Fruit fly (Drosophila melanogaster) whole organism, prepupa: ENCODE data around the gene Mpp6.

Source experiments
- CG10669 ChIP-seq: fragments of 200-800 bp; sonication (Bioruptor generic); optimal IDR thresholded peaks from 3 replicates; lab custom pipeline; 2018; ENCODE audit warnings: missing biosample characterization, mild to moderate bottlenecking, missing genetic modification characterization, moderate library complexity
- CG11294 ChIP-seq: fragments of 200-800 bp; sonication (Bioruptor generic); IDR thresholded peaks from 2 replicates; pipeline ENCODE4 v1.3.6; 2022; ENCODE audit warnings: missing biosample characterization, missing genetic modification characterization
- CG11902 ChIP-seq: fragments of 200-800 bp; sonication (Bioruptor generic); optimal IDR thresholded peaks from 3 replicates; lab custom pipeline; 2016; ENCODE audit warnings: missing biosample characterization, missing genetic modification characterization
- CG15336 ChIP-seq: fragments of 200-800 bp; sonication (Bioruptor generic); IDR thresholded peaks from 2 replicates; pipeline ENCODE4 v1.3.6; 2022; ENCODE audit warnings: missing biosample characterization, missing genetic modification characterization
- CG1621 ChIP-seq: fragments of 200-800 bp; sonication (Bioruptor generic); optimal IDR thresholded peaks from 3 replicates; lab custom pipeline; 2018; ENCODE audit warnings: missing biosample characterization, mild to moderate bottlenecking, missing genetic modification characterization
- CG32006 ChIP-seq: fragments of 200-800 bp; sonication (Bioruptor generic); optimal IDR thresholded peaks from 3 replicates; lab custom pipeline; 2017; ENCODE audit warnings: missing biosample characterization, mild to moderate bottlenecking, missing genetic modification characterization
- CG3919 ChIP-seq: fragments of 200-800 bp; sonication (Bioruptor generic); optimal IDR thresholded peaks from 3 replicates; lab custom pipeline; 2016; ENCODE audit warnings: missing biosample characterization, missing genetic modification characterization
- CG6163 ChIP-seq: fragments of 200-800 bp; sonication (Bioruptor generic); IDR thresholded peaks from 3 replicates; pipeline ENCODE4 v1.3.6; 2022; ENCODE audit warnings: missing biosample characterization, missing genetic modification characterization
- CG6792 ChIP-seq: fragments of 200-800 bp; sonication (Bioruptor generic); optimal IDR thresholded peaks from 3 replicates; lab custom pipeline; 2016; ENCODE audit warnings: missing biosample characterization, missing genetic modification characterization
- CG6854 ChIP-seq: fragments of 200-800 bp; sonication (Bioruptor generic); optimal IDR thresholded peaks from 2 replicates; lab custom pipeline; 2017; ENCODE audit warnings: missing biosample characterization, mild to moderate bottlenecking, missing genetic modification characterization
- CG8632 ChIP-seq: fragments of 200-800 bp; sonication (Bioruptor generic); optimal IDR thresholded peaks from 3 replicates; lab custom pipeline; 2016; ENCODE audit warnings: missing biosample characterization, missing genetic modification characterization
- CG9139 ChIP-seq: fragments of 200-800 bp; sonication (Bioruptor generic); optimal IDR thresholded peaks from 3 replicates; lab custom pipeline; 2017; ENCODE audit warnings: missing biosample characterization, mild to moderate bottlenecking, missing genetic modification characterization
- Eip75B ChIP-seq: fragments of 200-800 bp; sonication (Bioruptor generic); optimal IDR thresholded peaks from 3 replicates; lab custom pipeline; 2016; ENCODE audit warnings: missing biosample characterization, missing genetic modification characterization
- Ets96B ChIP-seq: fragments of 200-800 bp; optimal IDR thresholded peaks from 2 replicates; lab custom pipeline; 2019; ENCODE audit warnings: missing biosample characterization, mild to moderate bottlenecking, missing genetic modification characterization, moderate library complexity
- Gug ChIP-seq: fragments of 200-800 bp; sonication (Bioruptor generic); IDR thresholded peaks from 2 replicates; pipeline ENCODE4 v1.3.6; 2022; ENCODE audit warnings: missing biosample characterization, missing genetic modification characterization
- Lpt ChIP-seq: fragments of 200-800 bp; sonication (Bioruptor generic); optimal IDR thresholded peaks from 3 replicates; lab custom pipeline; 2016; ENCODE audit warnings: missing biosample characterization, missing genetic modification characterization
- OdsH ChIP-seq: fragments of 200-800 bp; sonication (Bioruptor generic); optimal IDR thresholded peaks from 3 replicates; lab custom pipeline; 2016; ENCODE audit warnings: missing biosample characterization, missing genetic modification characterization
- Smox ChIP-seq: fragments of 200-800 bp; sonication (Bioruptor generic); optimal IDR thresholded peaks from 3 replicates; lab custom pipeline; 2016; ENCODE audit warnings: missing biosample characterization, missing genetic modification characterization
- Sox15 ChIP-seq: fragments of 200-800 bp; sonication (Bioruptor generic); optimal IDR thresholded peaks from 3 replicates; lab custom pipeline; 2016; ENCODE audit warnings: missing biosample characterization, missing genetic modification characterization
- achi ChIP-seq: fragments of 200-800 bp; sonication (Bioruptor generic); optimal IDR thresholded peaks from 3 replicates; lab custom pipeline; 2016; ENCODE audit warnings: missing biosample characterization, missing genetic modification characterization
- cyc ChIP-seq: fragments of 200-800 bp; sonication (Bioruptor generic); optimal IDR thresholded peaks from 3 replicates; lab custom pipeline; 2016; ENCODE audit warnings: missing biosample characterization, missing genetic modification characterization
- dsx ChIP-seq: fragments of 200-800 bp; optimal IDR thresholded peaks from 3 replicates; lab custom pipeline; 2019; ENCODE audit warnings: missing biosample characterization, mild to moderate bottlenecking, missing genetic modification characterization, moderate library complexity; ENCODE audit not compliant: poor library complexity, severe bottlenecking
- eg ChIP-seq: fragments of 200-800 bp; sonication (Bioruptor generic); IDR thresholded peaks from 3 replicates; pipeline ENCODE4 v1.3.6; 2022; ENCODE audit warnings: missing biosample characterization, missing genetic modification characterization
- esn ChIP-seq: fragments of 200-800 bp; sonication (Bioruptor generic); optimal IDR thresholded peaks from 2 replicates; lab custom pipeline; 2016; ENCODE audit warnings: missing biosample characterization, mild to moderate bottlenecking, missing genetic modification characterization, moderate library complexity
- fkh ChIP-seq: fragments of 200-800 bp; sonication (Bioruptor generic); optimal IDR thresholded peaks from 3 replicates; lab custom pipeline; 2017; ENCODE audit warnings: missing biosample characterization, mild to moderate bottlenecking, missing genetic modification characterization, moderate library complexity
- net ChIP-seq: fragments of 200-800 bp; sonication (Bioruptor generic); optimal IDR thresholded peaks from 3 replicates; lab custom pipeline; 2016; ENCODE audit warnings: missing biosample characterization, missing genetic modification characterization
- pdm3 ChIP-seq: fragments of 200-800 bp; sonication (Bioruptor generic); optimal IDR thresholded peaks from 3 replicates; lab custom pipeline; 2016; ENCODE audit warnings: missing biosample characterization, missing genetic modification characterization
- salr ChIP-seq, 2 experiments: fragments of 200-800 bp; sonication (Bioruptor generic); optimal IDR thresholded peaks; 3 replicates each; lab custom pipeline; 2016 to 2018; ENCODE audit warnings: missing biosample characterization in 2 of 2, missing genetic modification characterization in 2 of 2, mild to moderate bottlenecking in 1 of 2
- spab ChIP-seq: fragments of 200-800 bp; sonication (Bioruptor generic); optimal IDR thresholded peaks from 2 replicates; lab custom pipeline; 2017; ENCODE audit warnings: missing biosample characterization, mild to moderate bottlenecking, missing genetic modification characterization, missing genetic modification reagents
- ss ChIP-seq, 2 experiments: fragments of 200-800 bp; sonication (Bioruptor generic); optimal IDR thresholded peaks; 2 replicates in 1 of 2; 3 replicates in 1 of 2; lab custom pipeline; 2017 to 2018; ENCODE audit warnings: mild to moderate bottlenecking in 2 of 2, missing biosample characterization in 2 of 2, missing genetic modification characterization in 2 of 2, moderate library complexity in 1 of 2
- svp ChIP-seq: fragments of 200-800 bp; sonication (Bioruptor generic); peaks from one replicate; lab custom pipeline; 2016; ENCODE audit warnings: missing biosample characterization, missing genetic modification characterization
- vri ChIP-seq: fragments of 200-800 bp; sonication (Bioruptor generic); optimal IDR thresholded peaks from 3 replicates; lab custom pipeline; 2016; ENCODE audit warnings: missing biosample characterization, mild to moderate bottlenecking, missing genetic modification characterization

Mpp6 gene

dm6 chr2L:21168295-21169159 lies 12.4 kb downstream of the Mpp6 start, which contains the start of the genes mAcon1, CG43345 and CG43346 (continued):
- TF ChIP-seq CG9139 (GFP tag; lab: Kevin White, UChicago) (peak; percentile 65), Eip75B (peak; percentile 83), CG11902 (GFP tag; lab: Kevin White, UChicago) (peak; percentile 77), CG32006 (GFP tag; lab: Kevin White, UChicago) (no peak), cyc (GFP tag; lab: Kevin White, UChicago) (peak; percentile 87), fkh (GFP tag; lab: Kevin White, UChicago) (peak; percentile 89), esn (GFP tag; lab: Kevin White, UChicago) (peak; percentile 89), CG11294 (GFP tag; lab: Robert Waterston, UW) (peak; percentile 16; the same call in 1 of the 2 replicates), CG6792 (peak; percentile 79)

DNA sequence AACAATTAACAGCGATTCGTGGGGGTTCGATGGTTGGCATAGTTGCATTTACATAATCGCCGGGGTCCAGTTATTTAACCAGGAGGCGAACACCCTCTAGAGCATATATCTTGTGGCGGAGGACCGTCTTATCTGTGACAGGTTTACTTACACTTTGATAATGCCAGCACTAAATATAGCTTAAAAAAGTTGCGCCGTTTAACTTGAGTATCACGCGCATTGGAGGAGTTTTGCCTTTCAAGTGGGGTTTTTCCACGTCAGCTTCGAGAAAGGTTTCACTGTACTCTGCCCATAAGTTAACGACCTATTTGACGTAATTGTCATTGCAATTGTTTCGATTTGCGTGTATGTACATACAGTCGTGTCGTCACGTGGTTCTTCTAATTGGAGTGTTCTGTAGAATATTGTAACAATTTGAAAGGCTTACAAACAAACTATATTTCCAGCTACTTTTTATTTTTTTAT lies 13.1 kb downstream of the Mpp6 start:
- peak; percentile 71 for TF ChIP-seq vri (GFP tag; lab: Kevin White, UChicago)
- TF ChIP-seq CG15336, result no peak
- no peak for TF ChIP-seq svp (GFP tag; lab: Kevin White, UChicago)

dm6 chr2L:21169863-21170262 lies 13.8 kb downstream of the Mpp6 start:
- TF ChIP-seq CG1621 (tag; lab: Kevin White, UChicago) (no peak), svp (GFP tag; lab: Kevin White, UChicago) (peak; percentile 69), Gug (GFP tag; lab: Robert Waterston, UW) (no peak), Lpt (GFP tag; lab: Kevin White, UChicago) (no peak), ss (GFP tag; optimal IDR thresholded peaks at IDR 0.05; lab: Kevin White, UChicago) (no peak), CG10669 (GFP tag; lab: Kevin White, UChicago) (no peak), salr (GFP tag; optimal IDR thresholded peaks at IDR 0.05; lab: Kevin White, UChicago) (no peak)

DNA sequence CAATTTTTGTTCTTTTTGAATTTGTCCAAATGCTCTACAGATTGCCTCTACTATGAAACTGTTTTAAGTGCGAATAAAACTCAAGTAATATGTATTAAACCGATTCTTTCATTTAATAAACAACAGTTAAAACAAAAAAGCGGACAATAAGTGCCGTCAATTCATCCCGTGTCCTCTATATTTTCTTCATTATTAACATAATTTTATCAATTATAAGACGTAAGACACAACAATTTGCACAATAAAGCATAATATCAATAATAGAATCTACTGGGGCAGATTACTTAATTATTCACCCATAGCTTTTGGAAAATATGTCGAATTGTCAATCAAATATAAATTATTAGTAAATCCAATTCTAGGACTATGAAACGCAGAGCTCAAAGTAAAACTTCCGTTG lies 16.8 kb downstream of the Mpp6 start, which contains the start of gene CG31627:
Gene CG31627 (plus strand): TSS at position 301 of the 400 bp plus-strand sequence.
- TF ChIP-seq pdm3 (GFP tag; lab: Kevin White, UChicago), result no peak
- no peak for TF ChIP-seq Smox
- no peak for TF ChIP-seq CG8632 (GFP tag; lab: Kevin White, UChicago)
- no peak for TF ChIP-seq achi
- TF ChIP-seq dsx (GFP tag; lab: Kevin White, UChicago), result no peak
- no peak for TF ChIP-seq CG3919 (GFP tag; lab: Kevin White, UChicago)
- TF ChIP-seq CG6163 (GFP tag; lab: Robert Waterston, UW), result no peak
- TF ChIP-seq OdsH, result no peak
- no peak for TF ChIP-seq spab
- no peak for TF ChIP-seq CG32006 (GFP tag; lab: Kevin White, UChicago)
- no peak for TF ChIP-seq fkh (GFP tag; lab: Kevin White, UChicago)
- no peak for TF ChIP-seq eg (GFP tag; lab: Robert Waterston, UW)
- TF ChIP-seq Sox15 (GFP tag; lab: Kevin White, UChicago), result no peak
- no peak for TF ChIP-seq net (GFP tag; lab: Kevin White, UChicago)
- TF ChIP-seq CG11294 (GFP tag; lab: Robert Waterston, UW), result no peak
- no peak for TF ChIP-seq CG6854
- no peak for TF ChIP-seq Ets96B (tag; lab: Kevin White, UChicago)
